Worm (Caenorhabditis elegans): Measurements from ENCODE around the gene C09G12.5.

Gene C09G12.5

DNA sequence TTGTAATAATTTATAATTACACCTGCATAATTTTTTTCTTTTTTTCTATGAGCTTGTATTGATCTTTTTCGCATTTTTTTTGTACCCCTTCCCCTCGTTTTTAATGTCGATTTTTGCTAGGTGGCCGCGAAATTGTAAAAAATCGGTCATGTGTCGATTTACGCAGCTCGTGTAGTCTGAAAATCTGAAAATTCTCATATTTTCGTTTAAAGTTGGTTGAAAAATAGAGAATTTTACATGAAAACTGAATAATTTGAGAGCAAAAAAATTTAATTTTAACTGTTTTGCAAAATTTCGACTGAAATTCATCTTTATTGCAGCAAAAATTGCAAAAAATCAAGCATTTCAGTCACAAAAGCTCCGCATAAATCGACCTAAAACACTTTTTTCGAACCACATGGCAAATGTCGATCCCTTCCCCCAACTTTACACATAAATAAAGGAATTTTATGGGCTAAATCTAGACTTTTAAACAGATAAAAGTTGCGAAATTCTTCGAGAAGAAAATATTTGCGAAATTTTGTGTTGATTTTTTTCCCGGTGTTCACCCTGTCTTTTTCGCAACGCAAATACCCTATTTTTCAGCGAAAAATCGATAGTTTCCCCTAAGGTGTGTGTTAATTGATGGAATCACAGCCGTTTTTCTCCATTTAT, 47.1 kb downstream of the C09G12.5 start:
- TF ChIP-seq tbx-8 (GFP tag; optimal IDR thresholded peaks at IDR 0.05) (no peak), ceh-83 (GFP tag; optimal IDR thresholded peaks at IDR 0.05) (no peak), cnd-1 (tag; optimal IDR thresholded peaks at IDR 0.05) (no peak), flh-1 (GFP tag; optimal IDR thresholded peaks at IDR 0.05) (no peak), M03D4.4 (tag; optimal IDR thresholded peaks at IDR 0.05) (no peak), bed-3 (GFP tag; optimal IDR thresholded peaks at IDR 0.05) (no peak), nhr-28 (tag; optimal IDR thresholded peaks at IDR 0.05) (no peak)

DNA sequence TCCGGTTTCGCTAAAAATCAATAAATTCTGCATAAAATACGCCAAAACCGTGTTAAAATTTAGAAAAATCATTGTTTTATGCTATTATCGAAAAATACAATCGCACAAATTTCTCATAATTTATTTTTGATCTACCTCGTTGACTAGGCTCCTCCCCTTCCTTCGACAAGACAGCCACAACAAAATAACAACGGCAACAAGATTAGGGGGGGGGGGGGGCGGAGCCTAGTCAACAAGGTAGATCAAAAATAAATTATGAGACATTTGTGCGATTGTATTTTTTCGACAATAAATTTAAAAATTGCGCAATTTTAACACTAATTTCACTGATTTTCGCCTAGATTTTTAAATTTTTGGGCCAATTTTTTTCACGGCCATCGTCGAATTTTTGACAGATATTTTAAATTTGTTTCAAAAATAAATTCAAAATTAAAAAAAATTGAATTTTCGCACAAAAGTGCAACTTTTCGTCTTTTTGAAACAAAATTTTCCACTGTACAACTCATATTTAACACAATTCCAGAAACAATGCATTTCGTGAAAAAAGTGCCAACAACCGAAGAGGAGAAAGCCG, 47.8 kb downstream of the C09G12.5 start, which contains the start of gene M57.2:
M57.2 (plus strand) TSS at position 524 of the 574 bp plus-strand sequence.
- TF ChIP-seq nhr-76 (tag; optimal IDR thresholded peaks at IDR 0.05) (no peak), zip-8 (tag; optimal IDR thresholded peaks at IDR 0.05) (peak; percentile 3)

DNA sequence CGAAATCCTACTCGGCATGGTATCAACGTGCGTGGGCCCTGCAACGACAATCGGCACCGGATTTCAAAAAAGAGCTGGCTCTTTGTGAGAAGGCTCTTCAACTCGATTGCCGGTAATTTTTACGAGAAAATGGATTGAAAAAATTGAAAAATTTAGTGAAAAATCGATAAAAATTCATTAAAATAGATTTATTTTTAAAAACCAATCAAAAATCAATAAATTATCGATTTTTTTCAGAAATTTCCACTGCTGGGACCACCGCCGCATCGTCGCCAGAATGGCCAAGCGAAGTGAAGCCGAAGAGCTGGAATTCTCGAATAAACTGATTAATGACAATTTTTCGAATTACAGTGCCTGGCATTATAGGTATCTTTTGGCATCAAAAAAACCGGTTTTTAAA, 48.7 kb downstream of the C09G12.5 start:
- TF ChIP-seq nhr-76 (tag; optimal IDR thresholded peaks at IDR 0.05) (no peak), mls-2 (tag; optimal IDR thresholded peaks at IDR 0.05) (no peak), blmp-1 (tag; optimal IDR thresholded peaks at IDR 0.05) (no peak), cnd-1 (tag; optimal IDR thresholded peaks at IDR 0.05) (no peak), mep-1 (tag; optimal IDR thresholded peaks at IDR 0.05) (no peak), sem-2 (GFP tag; optimal IDR thresholded peaks at IDR 0.05) (no peak), unc-120 (tag; optimal IDR thresholded peaks at IDR 0.05; ENCODE audit: poor library complexity, severe bottlenecking) (no peak), zip-8 (tag; optimal IDR thresholded peaks at IDR 0.05) (no peak), ceh-43 (GFP tag; optimal IDR thresholded peaks at IDR 0.05) (no peak), nhr-28 (tag; optimal IDR thresholded peaks at IDR 0.05) (no peak), flh-1 (GFP tag; optimal IDR thresholded peaks at IDR 0.05) (no peak)
